Worm (Caenorhabditis elegans): Measurements from ENCODE around the gene rpl-35.

The rpl-35 gene

DNA sequence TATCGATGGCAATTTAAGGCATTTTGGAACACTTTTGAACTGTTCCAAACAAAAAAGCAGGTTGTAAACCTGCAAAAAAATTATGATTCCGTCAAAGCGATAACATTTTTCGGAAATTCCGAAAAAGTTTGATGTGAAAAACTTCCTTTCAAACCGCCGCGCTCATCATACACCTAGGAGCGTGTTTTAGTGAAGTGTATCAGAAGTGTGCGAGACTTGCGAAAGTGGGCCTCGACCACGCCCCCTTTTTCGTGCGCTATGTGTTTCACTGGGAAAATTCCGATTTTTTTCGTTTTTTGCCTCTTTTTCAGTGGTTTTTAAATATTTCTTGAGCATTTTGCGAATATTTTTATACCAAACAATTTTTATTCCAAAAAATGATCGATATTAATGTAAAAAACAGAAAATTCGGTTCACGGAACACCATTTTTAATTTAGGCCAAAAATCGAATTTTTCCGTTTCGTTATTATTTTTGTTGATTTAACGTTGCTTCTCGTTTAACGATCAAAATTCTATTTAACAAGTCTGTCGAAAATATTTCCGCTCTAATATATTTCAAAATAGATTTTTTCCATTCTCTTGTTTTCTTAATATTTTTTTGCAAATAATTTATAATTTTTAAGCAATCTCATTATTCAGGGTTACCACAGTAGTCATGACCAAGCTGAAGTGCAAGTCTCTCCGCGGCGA lies at the start of gene rpl-35 (continued):
- TF ChIP-seq akir-1 (GFP tag; optimal IDR thresholded peaks at IDR 0.05) = peak; percentile 88
- peak; percentile 98 for TF ChIP-seq nhr-80 (tag; optimal IDR thresholded peaks at IDR 0.05)
- peak; percentile 99 for TF ChIP-seq ztf-28 (GFP tag; IDR thresholded peaks at IDR 0.05)
- peak; percentile 93 for TF ChIP-seq nhr-90 (tag; optimal IDR thresholded peaks at IDR 0.05)
- TF ChIP-seq dpff-1 (tag; optimal IDR thresholded peaks at IDR 0.05) = peak; percentile 66
- TF ChIP-seq ets-4 (GFP tag; optimal IDR thresholded peaks at IDR 0.05) = peak; percentile 99
- peak; percentile 85 for TF ChIP-seq T26A5.8 (tag; optimal IDR thresholded peaks at IDR 0.05)
- TF ChIP-seq tbp1 (GFP tag; optimal IDR thresholded peaks at IDR 0.05) = peak; percentile 83
- peak; percentile 75 for TF ChIP-seq mes-4 (tag; optimal IDR thresholded peaks at IDR 0.05)
- TF ChIP-seq lin-26 (GFP tag; IDR thresholded peaks at IDR 0.05) = peak; percentile 97
- peak; percentile 72; the same call in 1 of the 2 replicates for TF ChIP-seq ceh-58 (GFP tag; IDR thresholded peaks at IDR 0.05)
- TF ChIP-seq attf-3 (GFP tag; conservative IDR thresholded peaks at IDR 0.05) = peak; percentile 92
- TF ChIP-seq snpc-4 (GFP tag; optimal IDR thresholded peaks at IDR 0.05) = peak; percentile 93
- TF ChIP-seq snpc-4 (tag; optimal IDR thresholded peaks at IDR 0.05) = peak; percentile 90 to 95 (median 91)
- TF ChIP-seq rec-8 (tag; optimal IDR thresholded peaks at IDR 0.05) = peak; percentile 90 to 98
- peak; percentile 96 for TF ChIP-seq hmg-20 (GFP tag; IDR thresholded peaks at IDR 0.05)
- peak; percentile 99 for TF ChIP-seq K11D2.4 (GFP tag; IDR thresholded peaks at IDR 0.05)
- peak; percentile 95 for TF ChIP-seq hrde-1 (tag; optimal IDR thresholded peaks at IDR 0.05; ENCODE audit: borderline replicate concordance)
- peak; percentile 99 for TF ChIP-seq ceh-91 (GFP tag; IDR thresholded peaks at IDR 0.05)
- peak; percentile 99 for TF ChIP-seq mcd-1 (GFP tag; IDR thresholded peaks at IDR 0.05)
- TF ChIP-seq snpc-1.3 (tag; optimal IDR thresholded peaks at IDR 0.05; ENCODE audit: insufficient read depth) = peak; percentile 98
- peak; percentile 95 for TF ChIP-seq B0035.1 (tag; optimal IDR thresholded peaks at IDR 0.05)
- peak; percentile 99 for TF ChIP-seq him-1 (tag; optimal IDR thresholded peaks at IDR 0.05)
- peak; percentile 99 for TF ChIP-seq ekl-4 (GFP tag; IDR thresholded peaks at IDR 0.05)
- peak; percentile 99; the same call in 1 of the 2 replicates for TF ChIP-seq Y56A3A.18 (GFP tag; IDR thresholded peaks at IDR 0.05)
- TF ChIP-seq D2030.7 (GFP tag; IDR thresholded peaks at IDR 0.05) = peak; percentile 99
- peak; percentile 100 for TF ChIP-seq Y95B8A.8 (GFP tag; IDR thresholded peaks at IDR 0.05)
- TF ChIP-seq die-1 (tag; optimal IDR thresholded peaks at IDR 0.05) = peak; percentile 80
- TF ChIP-seq dox-1 (GFP tag; IDR thresholded peaks at IDR 0.05) = peak; percentile 100
- no peak for TF ChIP-seq hlh-26 (GFP tag; conservative IDR thresholded peaks at IDR 0.05)
- peak; percentile 97 for TF ChIP-seq cebp-1 (GFP tag; IDR thresholded peaks at IDR 0.05)
- TF ChIP-seq cebp-1 (tag; optimal IDR thresholded peaks at IDR 0.05) = peak; percentile 99
- 0 out of 2 replicates have a peak, but pooled peaks have one; percentile 86 for TF ChIP-seq lag-1 (GFP tag; IDR thresholded peaks at IDR 0.05)
- TF ChIP-seq tlf-1 (GFP tag; optimal IDR thresholded peaks at IDR 0.05) = peak; percentile 100
- TF ChIP-seq K12H6.12 (tag; optimal IDR thresholded peaks at IDR 0.05) = peak; percentile 99
- TF ChIP-seq xnd-1 (tag; optimal IDR thresholded peaks at IDR 0.05) = peak; percentile 89
- TF ChIP-seq ztf-6 (GFP tag; IDR thresholded peaks at IDR 0.05) = peak; percentile 98
- peak; percentile 93 for TF ChIP-seq sea-2 (GFP tag; IDR thresholded peaks at IDR 0.05)
- TF ChIP-seq egl-18 (GFP tag; IDR thresholded peaks at IDR 0.05) = peak; percentile 99
- peak; percentile 94 for TF ChIP-seq Y53F4B.3 (GFP tag; IDR thresholded peaks at IDR 0.05)
- TF ChIP-seq fkh-3 (tag; optimal IDR thresholded peaks at IDR 0.05) = peak; percentile 73
- TF ChIP-seq athp-1 (tag; optimal IDR thresholded peaks at IDR 0.05) = peak; percentile 100
- peak; percentile 89 for TF ChIP-seq F10E7.11 (tag; optimal IDR thresholded peaks at IDR 0.05)
- peak; percentile 94 to 97 for TF ChIP-seq let-607 (tag; optimal IDR thresholded peaks at IDR 0.05)
- peak; percentile 97 to 100 (median 99) for TF ChIP-seq lin-35 (GFP tag; optimal IDR thresholded peaks at IDR 0.05)
- TF ChIP-seq atf-7 (tag; optimal IDR thresholded peaks at IDR 0.05) = peak; percentile 98
- TF ChIP-seq F55B11.4 (tag; optimal IDR thresholded peaks at IDR 0.05; ENCODE audit: borderline replicate concordance, insufficient read depth) = no peak
